Fruit fly (Drosophila melanogaster) whole organism, embryonic: ENCODE results near the gene CG44044.
A peak's percentile ranks its signal among the peaks of the same experiment; 100 is the strongest.

Experiments used
- CG10147 ChIP-seq: fragments of 200-800 bp; sonication (Bioruptor generic); optimal IDR thresholded peaks from 2 replicates; lab custom pipeline; 2019; ENCODE audit warnings: missing biosample characterization, mild to moderate bottlenecking, missing genetic modification characterization, moderate library complexity
- CG10321 ChIP-seq: fragments of 200-800 bp; sonication (Bioruptor generic); IDR thresholded peaks from 2 replicates; pipeline ENCODE4 v1.3.6; 2022; ENCODE audit warnings: missing biosample characterization, missing genetic modification characterization
- CG10565 ChIP-seq: fragments of 200-800 bp; sonication (Bioruptor generic); optimal IDR thresholded peaks from 3 replicates; lab custom pipeline; 2016; ENCODE audit warnings: missing biosample characterization, mild to moderate bottlenecking, missing genetic modification characterization
- CG11456 ChIP-seq: fragments of 200-800 bp; sonication (Bioruptor generic); IDR thresholded peaks from 3 replicates; pipeline ENCODE4 v1.3.6; 2022; ENCODE audit warnings: missing biosample characterization, missing genetic modification characterization
- CG1529 ChIP-seq: fragments of 200-800 bp; sonication (Bioruptor generic); optimal IDR thresholded peaks from 3 replicates; lab custom pipeline; 2018; ENCODE audit warnings: missing biosample characterization, missing genetic modification characterization
- CG1647 ChIP-seq: fragments of 200-800 bp; sonication (Bioruptor generic); optimal IDR thresholded peaks from 3 replicates; lab custom pipeline; 2016; ENCODE audit warnings: missing biosample characterization, missing genetic modification characterization
- CG17359 ChIP-seq: fragments of 200-800 bp; sonication (Bioruptor generic); optimal IDR thresholded peaks from 3 replicates; lab custom pipeline; 2018; ENCODE audit warnings: missing biosample characterization, mild to moderate bottlenecking, missing genetic modification characterization, moderate library complexity
- CG18262 ChIP-seq: fragments of 200-800 bp; optimal IDR thresholded peaks from 3 replicates; lab custom pipeline; 2019; ENCODE audit warnings: missing biosample characterization, mild to moderate bottlenecking, missing genetic modification characterization, moderate library complexity
- CG2116 ChIP-seq: fragments of 200-800 bp; sonication (Bioruptor generic); optimal IDR thresholded peaks from 3 replicates; lab custom pipeline; 2018; ENCODE audit warnings: missing biosample characterization, mild to moderate bottlenecking, missing genetic modification characterization
- CG2712 ChIP-seq: fragments of 200-800 bp; optimal IDR thresholded peaks from 3 replicates; lab custom pipeline; 2019; ENCODE audit warnings: missing biosample characterization, mild to moderate bottlenecking, missing genetic modification characterization, moderate library complexity
- CG30403 ChIP-seq: fragments of 200-800 bp; sonication (Bioruptor generic); optimal IDR thresholded peaks from 3 replicates; lab custom pipeline; 2016; ENCODE audit warnings: missing biosample characterization, missing genetic modification characterization
- CG31224 ChIP-seq: fragments of 200-800 bp; sonication (Bioruptor generic); IDR thresholded peaks from 2 replicates; pipeline ENCODE4 v1.3.6; 2022; ENCODE audit warnings: missing biosample characterization, missing genetic modification characterization
- CG33213 ChIP-seq: fragments of 200-800 bp; sonication (Bioruptor generic); optimal IDR thresholded peaks from 3 replicates; lab custom pipeline; 2016; ENCODE audit warnings: missing biosample characterization, missing genetic modification characterization
- CG3407 ChIP-seq: fragments of 200-800 bp; sonication (Bioruptor generic); optimal IDR thresholded peaks from 2 replicates; lab custom pipeline; 2018; ENCODE audit warnings: missing biosample characterization, mild to moderate bottlenecking, missing genetic modification characterization
- CG34422 ChIP-seq: fragments of 200-800 bp; sonication (Bioruptor generic); IDR thresholded peaks from 3 replicates; pipeline ENCODE4 v1.3.6; 2022; ENCODE audit warnings: missing biosample characterization, missing genetic modification characterization
- CG3726 ChIP-seq: fragments of 200-800 bp; sonication (Bioruptor generic); IDR thresholded peaks from 3 replicates; pipeline ENCODE4, ENCODE4 v1.3.6; 2022; ENCODE audit warnings: missing biosample characterization, missing genetic modification characterization
- CG42726 ChIP-seq: fragments of 200-800 bp; sonication (Bioruptor generic); IDR thresholded peaks from 2 replicates; pipeline ENCODE4 v1.3.6; 2022; ENCODE audit warnings: missing biosample characterization, missing genetic modification characterization; ENCODE audit not compliant: partially characterized antibody
- CG4404 ChIP-seq: fragments of 200-800 bp; sonication (Bioruptor generic); IDR thresholded peaks from 2 replicates; pipeline ENCODE4 v1.3.6; 2022; ENCODE audit warnings: missing biosample characterization, missing genetic modification characterization
- CG4730 ChIP-seq: fragments of 200-800 bp; sonication (Bioruptor generic); IDR thresholded peaks from 2 replicates; pipeline ENCODE4 v1.3.6; 2022; ENCODE audit warnings: missing biosample characterization, missing genetic modification characterization
- CG5180 ChIP-seq: fragments of 200-800 bp; sonication (Bioruptor generic); optimal IDR thresholded peaks from 3 replicates; lab custom pipeline; 2017; ENCODE audit warnings: missing biosample characterization, missing genetic modification characterization, mild to moderate bottlenecking, moderate library complexity, missing genetic modification reagents
- CG7745 ChIP-seq: fragments of 200-800 bp; sonication (Bioruptor generic); optimal IDR thresholded peaks from 2 replicates; lab custom pipeline; 2018; ENCODE audit warnings: missing biosample characterization, mild to moderate bottlenecking, missing genetic modification characterization, moderate library complexity
- CG7786 ChIP-seq: fragments of 200-800 bp; sonication (Bioruptor generic); optimal IDR thresholded peaks from 2 replicates; lab custom pipeline; 2016; ENCODE audit warnings: missing biosample characterization, missing genetic modification characterization
- CG9215 ChIP-seq: fragments of 200-800 bp; sonication (Bioruptor generic); IDR thresholded peaks from 2 replicates; pipeline ENCODE4 v1.3.6; 2022; ENCODE audit warnings: missing biosample characterization, missing genetic modification characterization
- Dad ChIP-seq: fragments of 200-800 bp; sonication (Bioruptor generic); optimal IDR thresholded peaks from 3 replicates; lab custom pipeline; 2016; ENCODE audit warnings: missing biosample characterization, missing genetic modification characterization
- Dbx ChIP-seq: fragments of 200-800 bp; sonication (Bioruptor generic); IDR thresholded peaks from 3 replicates; pipeline ENCODE4 v1.3.6; 2022; ENCODE audit warnings: missing biosample characterization, missing genetic modification characterization
- Dfd ChIP-seq, 2 experiments: fragments of >200 bp; optimal IDR thresholded peaks; 2 replicates each; lab custom pipeline; 2017; ENCODE audit warnings: missing biosample characterization in 2 of 2, missing genetic modification characterization in 2 of 2
- Dip3 ChIP-seq: fragments of 200-800 bp; sonication (Bioruptor generic); optimal IDR thresholded peaks from 3 replicates; lab custom pipeline; 2016; ENCODE audit warnings: missing biosample characterization, missing genetic modification characterization
- Dref ChIP-seq: fragments of 200-800 bp; sonication (Bioruptor generic); IDR thresholded peaks from 2 replicates; pipeline ENCODE4 v1.3.6; 2022; ENCODE audit warnings: missing biosample characterization, missing genetic modification characterization
- Elba2 ChIP-seq: fragments of 200-800 bp; sonication (Bioruptor generic); optimal IDR thresholded peaks from 3 replicates; lab custom pipeline; 2016; ENCODE audit warnings: missing biosample characterization, missing genetic modification characterization
- HHEX ChIP-seq: fragments of 200-800 bp; sonication (Bioruptor generic); optimal IDR thresholded peaks from 3 replicates; lab custom pipeline; 2017; ENCODE audit warnings: missing biosample characterization, mild to moderate bottlenecking, missing genetic modification characterization, missing genetic modification reagents
- Jarid2 ChIP-seq: fragments of 200-800 bp; sonication (Bioruptor generic); optimal IDR thresholded peaks from 3 replicates; lab custom pipeline; 2017; ENCODE audit warnings: mild to moderate bottlenecking, missing biosample characterization, missing genetic modification reagents, missing genetic modification characterization
- MTF-1 ChIP-seq: fragments of 200-800 bp; sonication (Bioruptor generic); optimal IDR thresholded peaks from 2 replicates; lab custom pipeline; 2018; ENCODE audit warnings: missing biosample characterization, mild to moderate bottlenecking, missing genetic modification characterization, borderline replicate concordance
- Pdp1 ChIP-seq, 2 experiments: fragments of 200-800 bp; sonication (Bioruptor generic); optimal IDR thresholded peaks; 3 replicates each; lab custom pipeline; 2016; ENCODE audit warnings: missing biosample characterization in 2 of 2, missing genetic modification characterization in 2 of 2, mild to moderate bottlenecking in 1 of 2, moderate library complexity in 1 of 2
- Spps ChIP-seq: fragments of 200-800 bp; sonication (Bioruptor generic); optimal IDR thresholded peaks from 2 replicates; lab custom pipeline; 2018; ENCODE audit warnings: missing biosample characterization, mild to moderate bottlenecking, missing genetic modification characterization
- Stat92E ChIP-seq, 3 experiments: fragments of >200 bp in 2 of 3; fragments of 200-800 bp in 1 of 3; sonication (Bioruptor generic) in 1 of 3; optimal IDR thresholded peaks; 2 replicates each; lab custom pipeline; 2017 to 2019; ENCODE audit warnings: missing biosample characterization in 3 of 3, missing genetic modification characterization in 3 of 3, mild to moderate bottlenecking in 1 of 3, moderate library complexity in 1 of 3
- Xbp1 ChIP-seq: fragments of 200-800 bp; sonication (Bioruptor generic); optimal IDR thresholded peaks from 3 replicates; lab custom pipeline; 2016; ENCODE audit warnings: missing biosample characterization, mild to moderate bottlenecking, missing genetic modification characterization
- ash1 ChIP-seq: fragments of 200-800 bp; sonication (Bioruptor generic); optimal IDR thresholded peaks from 2 replicates; lab custom pipeline; 2018; ENCODE audit warnings: missing biosample characterization, mild to moderate bottlenecking, missing genetic modification characterization
- bbx ChIP-seq: fragments of 200-800 bp; sonication (Bioruptor generic); IDR thresholded peaks from 2 replicates; pipeline ENCODE4 v1.3.6; 2022; ENCODE audit warnings: missing biosample characterization, missing genetic modification characterization; ENCODE audit not compliant: partially characterized antibody
- emc ChIP-seq: fragments of 200-800 bp; sonication (Bioruptor generic); optimal IDR thresholded peaks from 2 replicates; lab custom pipeline; 2016; ENCODE audit warnings: missing biosample characterization, missing genetic modification characterization
- exex ChIP-seq: fragments of 200-800 bp; sonication (Bioruptor generic); optimal IDR thresholded peaks from 4 replicates; lab custom pipeline; 2018; ENCODE audit warnings: missing biosample characterization, mild to moderate bottlenecking, missing genetic modification characterization, moderate library complexity
- fd3F ChIP-seq: fragments of 200-800 bp; sonication (Bioruptor generic); optimal IDR thresholded peaks from 2 replicates; lab custom pipeline; 2018; ENCODE audit warnings: missing biosample characterization, mild to moderate bottlenecking, missing genetic modification characterization, moderate library complexity
- gcm ChIP-seq: fragments of 200-800 bp; sonication (Bioruptor generic); optimal IDR thresholded peaks from 2 replicates; lab custom pipeline; 2019; ENCODE audit warnings: missing biosample characterization, mild to moderate bottlenecking, missing genetic modification characterization, moderate library complexity
- onecut ChIP-seq: fragments of 200-800 bp; sonication (Bioruptor generic); IDR thresholded peaks from 2 replicates; pipeline ENCODE4 v1.3.6; 2022; ENCODE audit warnings: missing biosample characterization, missing genetic modification characterization
- peb ChIP-seq: fragments of 200-800 bp; sonication (Bioruptor generic); IDR thresholded peaks from 2 replicates; pipeline ENCODE4 v1.3.6; 2022; ENCODE audit warnings: missing biosample characterization, missing genetic modification characterization
- pfk ChIP-seq: fragments of 200-800 bp; sonication (Bioruptor generic); optimal IDR thresholded peaks from 2 replicates; lab custom pipeline; 2018; ENCODE audit warnings: missing biosample characterization, mild to moderate bottlenecking, missing genetic modification characterization, moderate library complexity
- pho ChIP-seq: fragments of 200-800 bp; sonication (Bioruptor generic); optimal IDR thresholded peaks from 2 replicates; lab custom pipeline; 2016; ENCODE audit warnings: missing biosample characterization, missing genetic modification characterization
- pros ChIP-seq: fragments of 200-800 bp; sonication (Bioruptor generic); optimal IDR thresholded peaks from 3 replicates; lab custom pipeline; 2019; ENCODE audit warnings: missing biosample characterization, mild to moderate bottlenecking, missing genetic modification characterization, moderate library complexity
- psq ChIP-seq: fragments of 200-800 bp; sonication (Bioruptor generic); optimal IDR thresholded peaks from 2 replicates; lab custom pipeline; 2017; ENCODE audit warnings: missing biosample characterization, missing genetic modification characterization
- sens ChIP-seq: fragments of 200-800 bp; sonication (Bioruptor generic); peaks from one replicate; lab custom pipeline; 2016; ENCODE audit warnings: missing biosample characterization, missing genetic modification characterization
- tio ChIP-seq: fragments of 200-800 bp; sonication (Bioruptor generic); optimal IDR thresholded peaks from 2 replicates; lab custom pipeline; 2017; ENCODE audit warnings: missing biosample characterization, missing genetic modification characterization, inconsistent platforms
- z ChIP-seq: fragments of 200-800 bp; sonication (Bioruptor generic); IDR thresholded peaks from 3 replicates; pipeline ENCODE4 v1.3.6; 2022; ENCODE audit warnings: missing biosample characterization, missing genetic modification characterization
- zen ChIP-seq: fragments of 200-800 bp; sonication (Bioruptor generic); optimal IDR thresholded peaks from 3 replicates; lab custom pipeline; 2018; ENCODE audit warnings: missing biosample characterization, mild to moderate bottlenecking, missing genetic modification characterization, moderate library complexity

Gene CG44044

DNA sequence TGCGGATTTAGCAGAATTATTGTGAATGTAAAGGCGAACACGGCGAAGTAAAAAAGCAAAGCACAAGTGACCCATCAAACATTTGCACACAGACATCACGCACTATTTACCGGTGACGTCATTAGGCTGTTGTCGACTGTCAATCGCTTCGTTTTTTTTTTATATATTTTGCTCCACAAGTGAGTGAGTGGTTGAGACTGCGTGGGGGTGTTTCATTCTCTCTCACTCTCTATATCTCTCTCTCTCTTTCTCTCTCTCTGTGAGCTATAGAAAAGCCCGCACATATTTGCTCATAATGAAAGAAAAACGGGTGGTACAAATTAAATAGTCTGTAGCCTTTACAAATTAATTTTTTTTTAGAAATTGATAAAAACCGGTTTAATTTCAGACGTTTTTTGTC lies 44.1 kb upstream of the CG44044 start (continued):
- TF ChIP-seq CG7745 (tag; lab: Kevin White, UChicago) (no peak), pfk (GFP tag; lab: Kevin White, UChicago) (no peak), CG31224 (GFP tag; lab: Robert Waterston, UW) (no peak), z (peak; percentile 87), CG4730 (GFP tag; lab: Robert Waterston, UW) (no peak), MTF-1 (GFP tag; lab: Kevin White, UChicago) (no peak), fd3F (no peak), CG18262 (tag; lab: Kevin White, UChicago) (no peak), tio (no peak), sens (GFP tag; lab: Kevin White, UChicago) (peak; percentile 57), bbx (GFP tag; lab: Robert Waterston, UW) (no peak), zen (no peak), CG9215 (GFP tag; lab: Robert Waterston, UW) (no peak), exex (tag; lab: Kevin White, UChicago) (no peak), CG42726 (GFP tag; lab: Robert Waterston, UW) (no peak), CG2116 (GFP tag; lab: Kevin White, UChicago) (no peak), CG5180 (GFP tag; lab: Kevin White, UChicago) (no peak), Xbp1 (no peak), Dip3 (GFP tag; lab: Kevin White, UChicago) (no peak), CG34422 (GFP tag; lab: Robert Waterston, UW) (no peak; the same call in 2 of the 3 replicates), CG10565 (GFP tag; lab: Kevin White, UChicago) (no peak), pros (GFP tag; lab: Kevin White, UChicago) (peak; percentile 8), CG7786 (GFP tag; lab: Kevin White, UChicago) (no peak), CG33213 (GFP tag; lab: Kevin White, UChicago) (no peak), Stat92E (GFP tag; optimal IDR thresholded peaks at IDR 0.05; lab: Kevin White, UChicago) (no peak), Dfd (GFP tag; optimal IDR thresholded peaks at IDR 0.05; lab: Kevin White, UChicago) (no peak), Dad (GFP tag; lab: Kevin White, UChicago) (no peak), ash1 (GFP tag; lab: Kevin White, UChicago) (no peak), Pdp1 (GFP tag; optimal IDR thresholded peaks at IDR 0.05; lab: Kevin White, UChicago) (peak in 1 of 2 experiments; percentile 30), pho (GFP tag; lab: Kevin White, UChicago) (no peak), Elba2 (no peak), HHEX (GFP tag; lab: Kevin White, UChicago) (no peak), Jarid2 (GFP tag; lab: Kevin White, UChicago) (no peak), CG2712 (tag; lab: Kevin White, UChicago) (no peak), CG10321 (GFP tag; lab: Robert Waterston, UW) (no peak), CG17359 (tag; lab: Kevin White, UChicago) (no peak), CG3407 (GFP tag; lab: Kevin White, UChicago) (no peak), CG1529 (GFP tag; lab: Kevin White, UChicago) (no peak), onecut (GFP tag; lab: Robert Waterston, UW) (no peak), gcm (peak; percentile 88), peb (GFP tag; lab: Robert Waterston, UW) (no peak), CG3726 (GFP tag; lab: Robert Waterston, UW) (no peak), CG10147 (GFP tag; lab: Kevin White, UChicago) (no peak), psq (GFP tag; lab: Kevin White, UChicago) (no peak), Dref (GFP tag; lab: Robert Waterston, UW) (no peak), CG11456 (no peak), Dbx (GFP tag; lab: Robert Waterston, UW) (no peak), CG4404 (GFP tag; lab: Robert Waterston, UW) (no peak), CG1647 (no peak), emc (GFP tag; lab: Kevin White, UChicago) (no peak), CG30403 (GFP tag; lab: Kevin White, UChicago) (no peak), Spps (no peak)
